Worm (Caenorhabditis elegans): ENCODE results near the gene K11G12.6.

K11G12.6 gene

DNA sequence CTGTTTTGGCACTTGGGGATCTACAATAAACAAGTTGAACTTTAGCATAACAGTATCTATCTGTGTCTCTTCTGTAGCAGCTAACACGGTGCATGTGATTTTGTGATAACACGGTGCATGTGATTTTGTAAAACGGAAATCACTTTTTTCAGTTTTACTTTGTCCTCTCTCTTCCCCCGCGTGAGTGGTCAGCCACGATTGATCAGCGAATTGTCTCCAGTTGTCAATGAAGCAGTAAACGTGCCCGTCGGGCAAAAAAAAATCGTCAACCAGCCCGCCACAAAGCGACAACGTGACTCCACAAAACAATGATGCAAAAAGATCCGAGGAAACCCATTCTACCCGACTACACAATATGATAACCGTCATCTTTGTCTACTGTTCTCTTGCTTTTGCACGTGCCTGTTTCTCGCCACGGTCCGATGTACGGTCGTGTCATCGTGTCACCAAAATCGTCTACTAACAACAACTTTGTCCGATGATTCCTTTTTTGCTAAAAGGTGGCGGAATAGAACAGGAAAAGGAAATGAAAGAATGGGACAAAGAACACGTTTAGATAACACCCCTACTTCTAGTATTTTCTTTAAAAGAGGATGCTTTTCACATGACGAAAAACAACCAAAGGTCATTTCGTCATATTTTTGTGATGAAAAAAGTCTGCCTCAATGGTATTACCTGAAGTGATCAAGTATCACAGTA, 19.8 kb upstream of the K11G12.6 start:
- TF ChIP-seq snpc-4 (tag; optimal IDR thresholded peaks at IDR 0.05) (no peak), nhr-28 (tag; optimal IDR thresholded peaks at IDR 0.05) (peak; percentile 67), nfya-1 (tag; optimal IDR thresholded peaks at IDR 0.05; ENCODE audit: insufficient read depth) (peak; percentile 65), nhr-25 (tag; optimal IDR thresholded peaks at IDR 0.05) (peak; percentile 74), ztf-4 (tag; optimal IDR thresholded peaks at IDR 0.05) (peak; percentile 82), nhr-23 (tag; optimal IDR thresholded peaks at IDR 0.05) (peak; percentile 95), elt-2 (tag; optimal IDR thresholded peaks at IDR 0.05) (peak; percentile 91), ceh-9 (tag; optimal IDR thresholded peaks at IDR 0.05) (no peak), tbx-2 (tag; optimal IDR thresholded peaks at IDR 0.05) (peak; percentile 75), mdl-1 (tag; optimal IDR thresholded peaks at IDR 0.05) (peak; percentile 96), elt-3 (tag; optimal IDR thresholded peaks at IDR 0.05) (peak in 2 of 3 experiments; percentile 16 to 88), lsy-12 (tag; optimal IDR thresholded peaks at IDR 0.05) (peak; percentile 60), ZK546.5 (tag; optimal IDR thresholded peaks at IDR 0.05) (no peak), nhr-43 (tag; optimal IDR thresholded peaks at IDR 0.05; ENCODE audit: poor library complexity, severe bottlenecking) (peak; percentile 93), jun-1 (tag; optimal IDR thresholded peaks at IDR 0.05) (peak; percentile 69), nhr-12 (tag; optimal IDR thresholded peaks at IDR 0.05) (no peak), ceh-28 (tag; optimal IDR thresholded peaks at IDR 0.05) (no peak), unc-62 (GFP tag; optimal IDR thresholded peaks at IDR 0.05) (peak; percentile 53), pha-4 (tag; optimal IDR thresholded peaks at IDR 0.05) (peak; percentile 61), pqm-1 (tag; optimal IDR thresholded peaks at IDR 0.05) (peak; percentile 27), nhr-77 (tag; optimal IDR thresholded peaks at IDR 0.05) (no peak), eor-1 (tag; optimal IDR thresholded peaks at IDR 0.05) (peak in 1 of 2 experiments; percentile 8), R02D3.7 (tag; optimal IDR thresholded peaks at IDR 0.05) (no peak), mml-1 (tag; optimal IDR thresholded peaks at IDR 0.05) (peak; percentile 42)

DNA sequence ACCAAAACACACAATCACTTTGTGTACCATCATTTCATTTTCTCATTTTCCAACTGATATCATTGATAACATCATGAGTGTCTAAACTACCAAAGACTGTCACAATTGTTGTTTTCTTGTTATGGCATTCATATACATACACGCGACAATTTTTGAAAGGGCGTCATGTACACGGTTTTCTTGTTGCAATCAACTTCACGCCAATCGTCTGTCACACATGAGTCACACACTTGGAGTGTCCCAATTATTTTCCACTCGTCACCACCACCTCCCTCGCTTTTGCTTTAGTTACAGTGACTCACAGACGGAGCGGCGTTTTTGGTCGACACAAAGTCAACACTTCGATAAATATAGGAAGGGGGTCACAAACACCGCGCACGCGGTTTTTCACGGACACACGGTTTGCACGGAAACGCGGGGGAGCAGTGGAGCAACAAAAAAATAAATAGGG, 18.5 kb upstream of the K11G12.6 start:
- TF ChIP-seq nhr-25 (tag; optimal IDR thresholded peaks at IDR 0.05) (peak; percentile 34), nhr-23 (tag; optimal IDR thresholded peaks at IDR 0.05) (peak; percentile 68), jun-1 (tag; optimal IDR thresholded peaks at IDR 0.05) (peak; percentile 86), nhr-43 (tag; optimal IDR thresholded peaks at IDR 0.05; ENCODE audit: poor library complexity, severe bottlenecking) (peak; percentile 35), ama-1 (optimal IDR thresholded peaks at IDR 0.05) (no peak), fos-1 (tag; optimal IDR thresholded peaks at IDR 0.05) (peak; percentile 80), nhr-67 (tag; optimal IDR thresholded peaks at IDR 0.05) (no peak), lsy-12 (tag; optimal IDR thresholded peaks at IDR 0.05) (no peak), ceh-9 (tag; optimal IDR thresholded peaks at IDR 0.05) (no peak), unc-62 (GFP tag; optimal IDR thresholded peaks at IDR 0.05) (no peak), ceh-16 (tag; optimal IDR thresholded peaks at IDR 0.05) (no peak), daf-12 (tag; optimal IDR thresholded peaks at IDR 0.05) (no peak), nhr-12 (tag; optimal IDR thresholded peaks at IDR 0.05) (no peak), nhr-237 (tag; optimal IDR thresholded peaks at IDR 0.05) (no peak), elt-2 (tag; optimal IDR thresholded peaks at IDR 0.05) (peak; percentile 78), ceh-28 (tag; optimal IDR thresholded peaks at IDR 0.05) (no peak), mdl-1 (tag; optimal IDR thresholded peaks at IDR 0.05) (peak; percentile 83), nfya-1 (tag; optimal IDR thresholded peaks at IDR 0.05; ENCODE audit: insufficient read depth) (peak; percentile 30), ztf-4 (tag; optimal IDR thresholded peaks at IDR 0.05) (no peak), pha-4 (tag; optimal IDR thresholded peaks at IDR 0.05) (peak; percentile 96), fkh-10 (GFP tag; optimal IDR thresholded peaks at IDR 0.05) (no peak), pqm-1 (tag; optimal IDR thresholded peaks at IDR 0.05) (peak; percentile 95), mml-1 (tag; optimal IDR thresholded peaks at IDR 0.05) (no peak), nhr-11 (tag; optimal IDR thresholded peaks at IDR 0.05) (no peak), sea-2 (GFP tag; optimal IDR thresholded peaks at IDR 0.05) (no peak), lin-39 (tag; optimal IDR thresholded peaks at IDR 0.05) (no peak), egl-27 (tag; optimal IDR thresholded peaks at IDR 0.05) (no peak), ztf-11 (tag; optimal IDR thresholded peaks at IDR 0.05) (no peak), elt-3 (tag; optimal IDR thresholded peaks at IDR 0.05) (peak in 1 of 3 experiments; percentile 14), aly-2 (tag; optimal IDR thresholded peaks at IDR 0.05) (no peak), unc-39 (tag; optimal IDR thresholded peaks at IDR 0.05) (no peak), skn-1 (tag; optimal IDR thresholded peaks at IDR 0.05) (peak; percentile 21), fkh-2 (tag; optimal IDR thresholded peaks at IDR 0.05) (no peak)
